Worm (Caenorhabditis elegans): ENCODE data around the gene C26H9A.3.
"Not testable (repeated sequence)": the region's sequence is repeated elsewhere in the genome, so short reads cannot be mapped to it uniquely, and the experiment has no call there.

DNA sequence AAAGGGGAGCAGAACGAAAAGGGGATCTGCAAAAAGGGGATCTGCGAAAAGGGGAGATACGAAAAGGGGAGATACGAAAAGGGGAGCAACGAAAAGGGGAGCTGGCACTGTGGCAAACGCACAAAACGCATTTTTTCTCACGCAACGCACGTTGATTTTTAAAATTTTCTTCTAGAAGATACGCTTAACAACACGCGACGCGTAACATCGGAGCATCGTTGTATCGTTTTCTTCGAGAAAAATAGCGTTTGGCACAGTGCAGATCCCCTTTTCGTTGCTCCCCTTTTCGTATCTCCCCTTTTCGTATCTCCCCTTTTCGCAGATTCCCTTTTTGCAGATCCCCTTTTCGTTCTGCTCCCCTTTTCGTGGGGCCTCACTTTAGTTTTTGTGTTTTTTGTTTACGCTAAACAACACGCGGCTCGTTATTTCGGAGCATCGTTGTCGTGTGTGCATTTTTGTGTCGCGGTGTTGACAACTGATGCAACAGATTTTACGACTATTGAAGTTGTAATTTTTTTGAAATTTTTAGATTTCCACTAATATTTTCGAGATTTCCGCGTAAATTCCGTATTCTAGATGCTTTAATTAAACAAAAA lies 17.6 kb downstream of the C26H9A.3 start:
- TF ChIP-seq nhr-25, ZK546.5, skn-1, snpc-4, nhr-12, nhr-77, unc-39, mdl-1 (tag; optimal IDR thresholded peaks at IDR 0.05): not testable (repeated sequence)

All from whole organism, L2 larva.